Fruit fly (Drosophila melanogaster) whole organism, embryonic: ENCODE measurements around the gene glob2.

Source experiments
- Abd-B ChIP-seq: fragments of 200-800 bp; sonication (Bioruptor generic); optimal IDR thresholded peaks from 2 replicates; lab custom pipeline; 2018; ENCODE audit warnings: missing biosample characterization, mild to moderate bottlenecking, missing genetic modification characterization, moderate library complexity
- CG4820 ChIP-seq: fragments of 200-800 bp; sonication (Bioruptor generic); optimal IDR thresholded peaks from 3 replicates; lab custom pipeline; 2016; ENCODE audit warnings: missing biosample characterization, missing genetic modification characterization
- Hand ChIP-seq: fragments of 200-800 bp; sonication (Bioruptor generic); optimal IDR thresholded peaks from 2 replicates; lab custom pipeline; 2017; ENCODE audit warnings: mild to moderate bottlenecking, missing biosample characterization, missing genetic modification reagents, missing genetic modification characterization
- Mes4 ChIP-seq: fragments of 200-800 bp; sonication (Bioruptor generic); optimal IDR thresholded peaks from 2 replicates; lab custom pipeline; 2016; ENCODE audit warnings: missing biosample characterization, missing genetic modification characterization
- NC2β ChIP-seq: fragments of 200-800 bp; sonication (Bioruptor generic); optimal IDR thresholded peaks from 2 replicates; lab custom pipeline; 2016; ENCODE audit warnings: missing biosample characterization, missing genetic modification characterization
- az2 ChIP-seq: fragments of 200-800 bp; sonication (Bioruptor generic); optimal IDR thresholded peaks from 3 replicates; lab custom pipeline; 2016; ENCODE audit warnings: missing biosample characterization, missing genetic modification characterization
- gro ChIP-seq: fragments of 200-800 bp; sonication (Bioruptor generic); optimal IDR thresholded peaks from 2 replicates; lab custom pipeline; 2016; ENCODE audit warnings: missing biosample characterization, missing genetic modification characterization
- insv ChIP-seq, 2 experiments: fragments of 200-800 bp; sonication (Bioruptor generic); optimal IDR thresholded peaks; 3 replicates each; lab custom pipeline; 2016 to 2018; ENCODE audit warnings: missing biosample characterization in 2 of 2, missing genetic modification characterization in 2 of 2
- nmo ChIP-seq: fragments of 200-800 bp; sonication (Bioruptor generic); optimal IDR thresholded peaks from 2 replicates; lab custom pipeline; 2018; ENCODE audit warnings: missing biosample characterization, mild to moderate bottlenecking, missing genetic modification characterization, moderate library complexity
- pan ChIP-seq, 4 experiments: fragments of >200 bp in 3 of 4; fragments of 200-800 bp in 1 of 4; sonication (Bioruptor generic) in 1 of 4; optimal IDR thresholded peaks in 3 of 4; IDR thresholded peaks in 1 of 4; 2 replicates each; pipeline versions ENCODE4 v1.3.6 to Lab custom; 2017 to 2022; ENCODE audit warnings: missing biosample characterization in 2 of 4, missing genetic modification characterization in 2 of 4, mixed read lengths in 1 of 4
- phol ChIP-seq: fragments of 200-800 bp; sonication (Bioruptor generic); optimal IDR thresholded peaks from 3 replicates; lab custom pipeline; 2018; ENCODE audit warnings: missing biosample characterization, mild to moderate bottlenecking, missing genetic modification characterization, moderate library complexity

DNA sequence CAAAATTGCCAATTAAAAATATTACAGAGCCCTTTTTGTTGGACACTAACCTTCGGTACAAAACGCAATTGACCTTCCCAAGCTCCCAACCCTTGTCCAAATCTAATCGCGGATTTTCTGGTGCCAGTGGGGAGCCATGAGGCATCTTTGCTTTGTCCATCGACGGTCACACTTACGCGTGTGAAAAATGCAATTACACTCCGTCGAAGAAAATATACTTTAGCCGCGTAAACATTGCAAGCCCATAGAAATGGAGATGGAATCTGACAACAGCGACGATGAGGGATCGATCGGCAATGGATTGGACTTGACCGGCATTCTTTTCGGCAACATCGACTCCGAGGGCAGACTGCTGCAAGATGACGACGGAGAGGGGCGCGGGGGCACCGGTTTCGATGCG lies 38.0 kb upstream of the glob2 start, which contains the start of gene Taf1:
- TF ChIP-seq CG4820 (GFP tag; lab: Kevin White, UChicago) (no peak), gro (no peak), insv (GFP tag; optimal IDR thresholded peaks at IDR 0.05; lab: Kevin White, UChicago) (peak in 1 of 2 experiments; percentile 30), pan (optimal IDR thresholded peaks at IDR 0.05; lab: Kevin White, UChicago) (no peak), pan (GFP tag; optimal IDR thresholded peaks at IDR 0.05 in 1 of 2, IDR thresholded peaks at IDR 0.05 in 1 of 2) (no peak), NC2β (GFP tag; lab: Kevin White, UChicago) (no peak), phol (tag; lab: Kevin White, UChicago) (peak; percentile 64), Mes4 (peak; percentile 15), az2 (GFP tag; lab: Kevin White, UChicago) (no peak), Hand (GFP tag; lab: Kevin White, UChicago) (no peak), Abd-B (GFP tag; lab: Kevin White, UChicago) (no peak), nmo (no peak)
